Worm (Caenorhabditis elegans) whole organism, midembryonic: ENCODE results near the gene nhr-180.

Experiments
- T22C8.4 ChIP-seq: fragments of 200-800 bp; sonication (Bioruptor generic); IDR thresholded peaks from 2 replicates; pipeline ENCODE4 v1.3.6; 2022; ENCODE audit warnings: missing genetic modification characterization, missing compliant biosample characterization
- cog-1 ChIP-seq: sonication (generic microtip); optimal IDR thresholded peaks from 2 replicates; lab custom pipeline; 2016; ENCODE audit warnings: missing genetic modification characterization, missing compliant biosample characterization
- flt-1 ChIP-seq: fragments of 200-800 bp; sonication (Bioruptor generic); IDR thresholded peaks from 2 replicates; pipeline ENCODE4 v1.3.6; 2022; ENCODE audit warnings: missing genetic modification characterization, missing compliant biosample characterization
- klf-2 ChIP-seq: fragments of 200-800 bp; sonication (Bioruptor generic); conservative IDR thresholded peaks from 2 replicates; pipeline ENCODE4 v1.3.6; 2022; ENCODE audit warnings: missing genetic modification reagents, missing genetic modification characterization, missing compliant biosample characterization
- med-1 ChIP-seq: sonication (generic microtip); optimal IDR thresholded peaks from 2 replicates; lab custom pipeline; 2017; ENCODE audit warnings: missing genetic modification characterization, mild to moderate bottlenecking, missing compliant biosample characterization, antibody characterized with exemption, missing genetic modification reagents; ENCODE audit not compliant: insufficient read depth
- ref-1 ChIP-seq: fragments of 200-800 bp; sonication (Bioruptor generic); conservative IDR thresholded peaks from 2 replicates; pipeline ENCODE4 v1.3.6; 2022; ENCODE audit warnings: missing genetic modification reagents, missing genetic modification characterization, missing compliant biosample characterization
- tab-1 ChIP-seq: fragments of 200-800 bp; sonication (Bioruptor generic); IDR thresholded peaks from 2 replicates; pipeline ENCODE4 v1.3.6; 2022; ENCODE audit warnings: missing genetic modification characterization, missing compliant biosample characterization
- ztf-23 ChIP-seq: fragments of 200-800 bp; sonication (Bioruptor generic); IDR thresholded peaks from 2 replicates; pipeline ENCODE4 v1.3.6; 2022; ENCODE audit warnings: missing genetic modification reagents, missing genetic modification characterization, missing compliant biosample characterization
- ztf-29 ChIP-seq: fragments of 200-800 bp; sonication (Bioruptor generic); IDR thresholded peaks from 2 replicates; pipeline ENCODE4 v1.3.6; 2022; ENCODE audit warnings: missing genetic modification reagents, missing genetic modification characterization, missing compliant biosample characterization

nhr-180 gene

ce11 chrV:692720-693422, 25.6 kb upstream of the nhr-180 start, which contains the start of gene srx-4:
Gene srx-4, minus strand, starts transcription at chrV:692770.
- TF ChIP-seq cog-1 (tag; lab: Kevin White, UChicago) (no peak), T22C8.4 (GFP tag; lab: Robert Waterston, UW) (no peak), ref-1 (GFP tag; lab: Robert Waterston, UW) (no peak), med-1 (GFP tag; lab: Kevin White, UChicago) (no peak), ztf-29 (no peak), ztf-23 (GFP tag; lab: Robert Waterston, UW) (no peak), tab-1 (GFP tag; lab: Robert Waterston, UW) (no peak), flt-1 (GFP tag; lab: Robert Waterston, UW) (no peak), klf-2 (GFP tag; lab: Robert Waterston, UW) (no peak)

- TF ChIP-seq cog-1 (tag; lab: Kevin White, UChicago): no peak
- no peak for TF ChIP-seq med-1 (GFP tag; lab: Kevin White, UChicago)
- TF ChIP-seq ztf-29: no peak
- TF ChIP-seq tab-1 (GFP tag; lab: Robert Waterston, UW): no peak
- TF ChIP-seq ztf-23 (GFP tag; lab: Robert Waterston, UW): no peak
- TF ChIP-seq klf-2 (GFP tag; lab: Robert Waterston, UW): no peak
Measured at ce11 chrV:689538-689937, 22.2 kb upstream of the nhr-180 start.

ce11 chrV:687384-687783, 20.1 kb upstream of the nhr-180 start, which contains the start of gene H25P19.1:
Gene H25P19.1, plus strand, starts transcription at chrV:687684.
- TF ChIP-seq ztf-29 (no peak), med-1 (GFP tag; lab: Kevin White, UChicago) (no peak), flt-1 (GFP tag; lab: Robert Waterston, UW) (no peak), T22C8.4 (GFP tag; lab: Robert Waterston, UW) (no peak), ztf-23 (GFP tag; lab: Robert Waterston, UW) (no peak), klf-2 (GFP tag; lab: Robert Waterston, UW) (no peak), tab-1 (GFP tag; lab: Robert Waterston, UW) (no peak), ref-1 (GFP tag; lab: Robert Waterston, UW) (no peak), cog-1 (tag; lab: Kevin White, UChicago) (no peak)

ce11 chrV:683858-684257, 16.5 kb upstream of the nhr-180 start, which contains the start of gene F31F4.1:
Gene F31F4.1, plus strand, starts transcription at chrV:684060.
- TF ChIP-seq tab-1 (GFP tag; lab: Robert Waterston, UW) (no peak), flt-1 (GFP tag; lab: Robert Waterston, UW) (no peak), med-1 (GFP tag; lab: Kevin White, UChicago) (no peak), klf-2 (GFP tag; lab: Robert Waterston, UW) (no peak), ref-1 (GFP tag; lab: Robert Waterston, UW) (no peak), T22C8.4 (GFP tag; lab: Robert Waterston, UW) (no peak)

- TF ChIP-seq med-1 (GFP tag; lab: Kevin White, UChicago): no peak
- no peak for TF ChIP-seq tab-1 (GFP tag; lab: Robert Waterston, UW)
- TF ChIP-seq flt-1 (GFP tag; lab: Robert Waterston, UW): no peak
Measured at ce11 chrV:682031-682430, 14.7 kb upstream of the nhr-180 start, which contains the start of gene srx-23. Gene srx-23, plus strand, starts transcription at chrV:682331.

- TF ChIP-seq ztf-29 (no peak), ztf-23 (GFP tag; lab: Robert Waterston, UW) (no peak), ref-1 (GFP tag; lab: Robert Waterston, UW) (no peak), med-1 (GFP tag; lab: Kevin White, UChicago) (no peak), T22C8.4 (GFP tag; lab: Robert Waterston, UW) (no peak), flt-1 (GFP tag; lab: Robert Waterston, UW) (no peak), cog-1 (tag; lab: Kevin White, UChicago) (no peak), tab-1 (GFP tag; lab: Robert Waterston, UW) (no peak), klf-2 (GFP tag; lab: Robert Waterston, UW) (no peak)
Measured at ce11 chrV:679663-680062, 12.4 kb upstream of the nhr-180 start, which contains the start of gene srx-22. Gene srx-22, plus strand, starts transcription at chrV:679963.

- TF ChIP-seq T22C8.4 (GFP tag; lab: Robert Waterston, UW): no peak
- TF ChIP-seq med-1 (GFP tag; lab: Kevin White, UChicago): no peak
- no peak for TF ChIP-seq tab-1 (GFP tag; lab: Robert Waterston, UW)
- no peak for TF ChIP-seq cog-1 (tag; lab: Kevin White, UChicago)
- no peak for TF ChIP-seq flt-1 (GFP tag; lab: Robert Waterston, UW)
- TF ChIP-seq ztf-23 (GFP tag; lab: Robert Waterston, UW): no peak
- TF ChIP-seq ztf-29: no peak
Measured at ce11 chrV:676550-677084, 9.3 kb upstream of the nhr-180 start, which contains the start of the genes fbxa-72 and srx-21. Gene fbxa-72, minus strand, starts transcription at chrV:676753. Gene srx-21, plus strand, starts transcription at chrV:677034.

ce11 chrV:676090-676489, 8.8 kb upstream of the nhr-180 start:
- no peak for TF ChIP-seq ztf-23 (GFP tag; lab: Robert Waterston, UW)

- no peak for TF ChIP-seq tab-1 (GFP tag; lab: Robert Waterston, UW)
Measured at ce11 chrV:674213-674612, 6.9 kb upstream of the nhr-180 start, which contains the start of gene sru-25. Gene sru-25, minus strand, starts transcription at chrV:674313.

ce11 chrV:671342-671741, 4.0 kb upstream of the nhr-180 start, which contains the start of gene sru-24:
Gene sru-24, minus strand, starts transcription at chrV:671442.
- no peak for TF ChIP-seq klf-2 (GFP tag; lab: Robert Waterston, UW)
- no peak for TF ChIP-seq flt-1 (GFP tag; lab: Robert Waterston, UW)
- no peak for TF ChIP-seq tab-1 (GFP tag; lab: Robert Waterston, UW)
- TF ChIP-seq ztf-23 (GFP tag; lab: Robert Waterston, UW): no peak
- TF ChIP-seq med-1 (GFP tag; lab: Kevin White, UChicago): no peak
- TF ChIP-seq ztf-29: no peak
- TF ChIP-seq ref-1 (GFP tag; lab: Robert Waterston, UW): no peak
- no peak for TF ChIP-seq cog-1 (tag; lab: Kevin White, UChicago)
- no peak for TF ChIP-seq T22C8.4 (GFP tag; lab: Robert Waterston, UW)
